Worm (Caenorhabditis elegans): ENCODE results near the gene nex-3.

nex-3 gene

ce11 chrIII:4441781-4442180 is at the start of gene nex-3:
Gene nex-3, plus strand, starts transcription at chrIII:4442081.
- no peak for TF ChIP-seq fos-1 (tag; optimal IDR thresholded peaks at IDR 0.05)
- TF ChIP-seq nhr-21 (tag; optimal IDR thresholded peaks at IDR 0.05): no peak
- TF ChIP-seq aly-2 (tag; optimal IDR thresholded peaks at IDR 0.05): no peak

- TF ChIP-seq lsy-2 (tag; optimal IDR thresholded peaks at IDR 0.05) (no peak), R02D3.7 (tag; optimal IDR thresholded peaks at IDR 0.05) (no peak), nhr-77 (tag; optimal IDR thresholded peaks at IDR 0.05) (no peak)
These were observed 47.4 kb upstream of the nex-3 start, which contains the start of gene R07E5.4 for ce11 chrIII:4394496-4394895. Gene R07E5.4, plus strand, starts transcription at chrIII:4394796.

ce11 chrIII:4395857-4396256 is 46.0 kb upstream of the nex-3 start:
- TF ChIP-seq lin-13 (GFP tag; optimal IDR thresholded peaks at IDR 0.05): no peak
- no peak for TF ChIP-seq ama-1 (optimal IDR thresholded peaks at IDR 0.05)
- no peak for TF ChIP-seq ztf-4 (tag; optimal IDR thresholded peaks at IDR 0.05)
- TF ChIP-seq C34F6.9 (tag; optimal IDR thresholded peaks at IDR 0.05): no peak
- no peak for TF ChIP-seq blmp-1 (tag; optimal IDR thresholded peaks at IDR 0.05; ENCODE audit: insufficient read depth)
- TF ChIP-seq unc-39 (tag; optimal IDR thresholded peaks at IDR 0.05): no peak

ce11 chrIII:4397115-4397514 is 44.8 kb upstream of the nex-3 start, which contains the start of gene R07E5.5:
Gene R07E5.5, plus strand, starts transcription at chrIII:4397415.
- TF ChIP-seq elt-1 (tag; optimal IDR thresholded peaks at IDR 0.05): no peak
- TF ChIP-seq skn-1 (tag; optimal IDR thresholded peaks at IDR 0.05): no peak
- no peak for TF ChIP-seq ceh-16 (tag; optimal IDR thresholded peaks at IDR 0.05)
- no peak for TF ChIP-seq C34F6.9 (tag; optimal IDR thresholded peaks at IDR 0.05)
- TF ChIP-seq unc-55 (GFP tag; optimal IDR thresholded peaks at IDR 0.05): no peak
- TF ChIP-seq lin-13 (GFP tag; optimal IDR thresholded peaks at IDR 0.05): no peak
- TF ChIP-seq snpc-4 (tag; optimal IDR thresholded peaks at IDR 0.05): no peak
- no peak for TF ChIP-seq sem-4 (tag; optimal IDR thresholded peaks at IDR 0.05)
- no peak for TF ChIP-seq mbf-1 (tag; optimal IDR thresholded peaks at IDR 0.05)
- no peak for TF ChIP-seq ZK546.5 (tag; optimal IDR thresholded peaks at IDR 0.05)

ce11 chrIII:4398463-4398862 is 43.4 kb upstream of the nex-3 start, which contains the start of gene R07E5.6:
Gene R07E5.6, plus strand, starts transcription at chrIII:4398763.
- TF ChIP-seq nhr-10 (tag; optimal IDR thresholded peaks at IDR 0.05): no peak
- TF ChIP-seq R02D3.7 (tag; optimal IDR thresholded peaks at IDR 0.05): no peak
- TF ChIP-seq gmeb-1 (tag; optimal IDR thresholded peaks at IDR 0.05): no peak
- no peak for TF ChIP-seq nhr-25 (tag; optimal IDR thresholded peaks at IDR 0.05)
- TF ChIP-seq nhr-129 (tag; optimal IDR thresholded peaks at IDR 0.05): no peak
- no peak for TF ChIP-seq ceh-82 (tag; optimal IDR thresholded peaks at IDR 0.05)
- TF ChIP-seq C34F6.9 (tag; optimal IDR thresholded peaks at IDR 0.05): no peak
- TF ChIP-seq nhr-21 (tag; optimal IDR thresholded peaks at IDR 0.05): no peak
- no peak for TF ChIP-seq ama-1 (optimal IDR thresholded peaks at IDR 0.05)
- TF ChIP-seq unc-62 (GFP tag; optimal IDR thresholded peaks at IDR 0.05): no peak
- no peak for TF ChIP-seq mbf-1 (tag; optimal IDR thresholded peaks at IDR 0.05)
- no peak for TF ChIP-seq ZK546.5 (tag; optimal IDR thresholded peaks at IDR 0.05)
- no peak for TF ChIP-seq nhr-11 (tag; optimal IDR thresholded peaks at IDR 0.05)
- no peak for TF ChIP-seq peb-1 (tag; optimal IDR thresholded peaks at IDR 0.05)
- TF ChIP-seq aly-2 (tag; optimal IDR thresholded peaks at IDR 0.05): no peak
- TF ChIP-seq Y55F3AM.14 (GFP tag; optimal IDR thresholded peaks at IDR 0.05): no peak
- no peak for TF ChIP-seq elt-3 (tag; optimal IDR thresholded peaks at IDR 0.05)
- TF ChIP-seq nhr-77 (tag; optimal IDR thresholded peaks at IDR 0.05): no peak
- no peak for TF ChIP-seq ztf-11 (tag; optimal IDR thresholded peaks at IDR 0.05)

ce11 chrIII:4401142-4401541 is 40.7 kb upstream of the nex-3 start, which contains the start of gene R07E5.15:
Gene R07E5.15, plus strand, starts transcription at chrIII:4401442.
- TF ChIP-seq sem-4 (tag; optimal IDR thresholded peaks at IDR 0.05) (no peak), lin-39 (tag; optimal IDR thresholded peaks at IDR 0.05) (no peak), fos-1 (tag; optimal IDR thresholded peaks at IDR 0.05) (no peak), R02D3.7 (tag; optimal IDR thresholded peaks at IDR 0.05) (no peak), F13H6.1 (tag; optimal IDR thresholded peaks at IDR 0.05) (no peak), lin-13 (GFP tag; optimal IDR thresholded peaks at IDR 0.05) (no peak), ama-1 (optimal IDR thresholded peaks at IDR 0.05) (no peak), ZK546.5 (tag; optimal IDR thresholded peaks at IDR 0.05) (no peak), elt-1 (tag; optimal IDR thresholded peaks at IDR 0.05) (no peak), Y55F3AM.14 (GFP tag; optimal IDR thresholded peaks at IDR 0.05) (no peak), mab-5 (tag; optimal IDR thresholded peaks at IDR 0.05) (no peak), aly-2 (tag; optimal IDR thresholded peaks at IDR 0.05) (no peak), sma-3 (GFP tag; optimal IDR thresholded peaks at IDR 0.05) (no peak), lin-11 (tag; optimal IDR thresholded peaks at IDR 0.05) (no peak), unc-55 (GFP tag; optimal IDR thresholded peaks at IDR 0.05) (no peak)

Data from whole organism, L2 larva.